Worm (Caenorhabditis elegans) whole organism, L3 larva: Measurements from ENCODE around the gene clec-219.

Experiments
- ZK546.5 ChIP-seq: sonication (generic microtip); optimal IDR thresholded peaks from 2 replicates; lab custom pipeline; 2017; ENCODE audit warnings: missing biosample characterization, missing genetic modification characterization
- ama-1 ChIP-seq: fragments of 150-350 bp; optimal IDR thresholded peaks from 2 replicates; lab custom pipeline; 2018
- ceh-16 ChIP-seq: sonication (generic microtip); optimal IDR thresholded peaks from 2 replicates; lab custom pipeline; 2017; ENCODE audit warnings: missing biosample characterization, missing genetic modification characterization
- ceh-28 ChIP-seq: fragments of 150-350 bp; optimal IDR thresholded peaks from 2 replicates; lab custom pipeline; 2014; ENCODE audit warnings: missing biosample characterization, missing genetic modification reagents, missing genetic modification characterization
- ceh-82 ChIP-seq: fragments of 150-350 bp; optimal IDR thresholded peaks from 2 replicates; lab custom pipeline; 2014; ENCODE audit warnings: missing biosample characterization, missing genetic modification characterization
- ceh-9 ChIP-seq: sonication (generic microtip); optimal IDR thresholded peaks from 2 replicates; lab custom pipeline; 2018; ENCODE audit warnings: missing biosample characterization, missing genetic modification characterization
- daf-12 ChIP-seq: fragments of 150-350 bp; optimal IDR thresholded peaks from 2 replicates; lab custom pipeline; 2014; ENCODE audit warnings: missing biosample characterization, missing genetic modification reagents, missing genetic modification characterization
- elt-2 ChIP-seq: sonication (generic microtip); optimal IDR thresholded peaks from 2 replicates; lab custom pipeline; 2016; ENCODE audit warnings: missing genetic modification reagents, mild to moderate bottlenecking, missing genetic modification characterization, missing compliant biosample characterization
- elt-3 ChIP-seq, 3 experiments: fragments of 150-350 bp in 1 of 3; sonication (generic microtip) in 2 of 3; optimal IDR thresholded peaks; 2 replicates in 2 of 3; 4 replicates in 1 of 3; lab custom pipeline; 2014 to 2017; ENCODE audit warnings: missing biosample characterization in 3 of 3, missing genetic modification characterization in 3 of 3
- eor-1 ChIP-seq, 2 experiments: fragments of 150-350 bp; optimal IDR thresholded peaks; 2 replicates each; lab custom pipeline; 2014 to 2018; ENCODE audit warnings: missing biosample characterization in 2 of 2, missing genetic modification characterization in 2 of 2
- fkh-2 ChIP-seq: fragments of 150-350 bp; optimal IDR thresholded peaks from 2 replicates; lab custom pipeline; 2014; ENCODE audit warnings: missing biosample characterization, missing genetic modification reagents, missing genetic modification characterization
- fos-1 ChIP-seq: fragments of 150-350 bp; optimal IDR thresholded peaks from 2 replicates; lab custom pipeline; 2014; ENCODE audit warnings: missing biosample characterization, missing genetic modification characterization
- hmg-11 ChIP-seq: sonication (generic microtip); optimal IDR thresholded peaks from 2 replicates; lab custom pipeline; 2016; ENCODE audit warnings: missing genetic modification characterization, missing compliant biosample characterization
- jun-1 ChIP-seq: fragments of 150-350 bp; optimal IDR thresholded peaks from 2 replicates; lab custom pipeline; 2014; ENCODE audit warnings: missing biosample characterization, missing genetic modification reagents, missing genetic modification characterization
- lin-15B ChIP-seq: fragments of 150-350 bp; optimal IDR thresholded peaks from 2 replicates; lab custom pipeline; 2014; ENCODE audit warnings: missing biosample characterization, missing genetic modification characterization
- lin-39 ChIP-seq: fragments of 150-350 bp; optimal IDR thresholded peaks from 2 replicates; lab custom pipeline; 2018; ENCODE audit warnings: missing biosample characterization, missing genetic modification reagents, missing genetic modification characterization
- lsy-12 ChIP-seq: sonication (generic microtip); optimal IDR thresholded peaks from 2 replicates; lab custom pipeline; 2016; ENCODE audit warnings: mild to moderate bottlenecking, missing genetic modification characterization, missing compliant biosample characterization
- mml-1 ChIP-seq: fragments of 150-350 bp; sonication (generic microtip); optimal IDR thresholded peaks from 3 replicates; lab custom pipeline; 2014; ENCODE audit warnings: missing biosample characterization, missing genetic modification characterization
- nfya-1 ChIP-seq: sonication (generic microtip); optimal IDR thresholded peaks from 2 replicates; lab custom pipeline; 2017; ENCODE audit warnings: missing genetic modification characterization, mild to moderate bottlenecking, missing compliant biosample characterization, antibody characterized with exemption, moderate library complexity; ENCODE audit not compliant: insufficient read depth
- nhr-11 ChIP-seq: fragments of 150-350 bp; optimal IDR thresholded peaks from 2 replicates; lab custom pipeline; 2014; ENCODE audit warnings: missing biosample characterization, missing genetic modification characterization
- nhr-12 ChIP-seq: fragments of 150-350 bp; optimal IDR thresholded peaks from 2 replicates; lab custom pipeline; 2014; ENCODE audit warnings: missing biosample characterization, missing genetic modification characterization
- nhr-237 ChIP-seq: fragments of 150-350 bp; optimal IDR thresholded peaks from 2 replicates; lab custom pipeline; 2014; ENCODE audit warnings: missing biosample characterization, missing genetic modification characterization
- nhr-25 ChIP-seq: sonication (generic microtip); optimal IDR thresholded peaks from 2 replicates; lab custom pipeline; 2017; ENCODE audit warnings: missing biosample characterization, missing genetic modification characterization
- nhr-43 ChIP-seq: sonication (generic microtip); optimal IDR thresholded peaks from 2 replicates; lab custom pipeline; 2016; ENCODE audit warnings: mild to moderate bottlenecking, missing genetic modification characterization, missing compliant biosample characterization; ENCODE audit not compliant: poor library complexity, severe bottlenecking
- nhr-67 ChIP-seq: fragments of 150-350 bp; optimal IDR thresholded peaks from 2 replicates; lab custom pipeline; 2014; ENCODE audit warnings: missing biosample characterization, missing genetic modification characterization
- pha-4 ChIP-seq: fragments of 150-350 bp; optimal IDR thresholded peaks from 2 replicates; lab custom pipeline; 2014; ENCODE audit warnings: missing biosample characterization, missing genetic modification reagents, missing genetic modification characterization
- pqm-1 ChIP-seq: fragments of 150-350 bp; optimal IDR thresholded peaks from 2 replicates; lab custom pipeline; 2017; ENCODE audit warnings: missing biosample characterization, missing genetic modification characterization, inconsistent platforms
- sea-2 ChIP-seq: fragments of 150-350 bp; sonication (generic microtip); optimal IDR thresholded peaks from 4 replicates; lab custom pipeline; 2014; ENCODE audit warnings: missing biosample characterization, missing genetic modification reagents, missing genetic modification characterization
- skn-1 ChIP-seq: fragments of 150-350 bp; optimal IDR thresholded peaks from 2 replicates; lab custom pipeline; 2014; ENCODE audit warnings: missing biosample characterization, missing genetic modification characterization
- tbx-2 ChIP-seq: sonication (generic microtip); optimal IDR thresholded peaks from 2 replicates; lab custom pipeline; 2016; ENCODE audit warnings: mild to moderate bottlenecking, missing genetic modification characterization, missing compliant biosample characterization
- unc-39 ChIP-seq: sonication (generic microtip); optimal IDR thresholded peaks from 4 replicates; lab custom pipeline; 2017; ENCODE audit warnings: missing biosample characterization, missing genetic modification characterization
- unc-62 ChIP-seq: fragments of 150-350 bp; sonication (generic microtip); optimal IDR thresholded peaks from 4 replicates; lab custom pipeline; 2014; ENCODE audit warnings: missing biosample characterization, missing genetic modification reagents, missing genetic modification characterization
- zag-1 ChIP-seq: fragments of 150-350 bp; optimal IDR thresholded peaks from 2 replicates; lab custom pipeline; 2014; ENCODE audit warnings: missing biosample characterization, missing genetic modification characterization
- ztf-11 ChIP-seq: fragments of 150-350 bp; optimal IDR thresholded peaks from 2 replicates; lab custom pipeline; 2014; ENCODE audit warnings: missing biosample characterization, missing genetic modification characterization
- ztf-4 ChIP-seq: fragments of 150-350 bp; optimal IDR thresholded peaks from 2 replicates; lab custom pipeline; 2014; ENCODE audit warnings: missing biosample characterization, missing genetic modification characterization

clec-219 gene

DNA sequence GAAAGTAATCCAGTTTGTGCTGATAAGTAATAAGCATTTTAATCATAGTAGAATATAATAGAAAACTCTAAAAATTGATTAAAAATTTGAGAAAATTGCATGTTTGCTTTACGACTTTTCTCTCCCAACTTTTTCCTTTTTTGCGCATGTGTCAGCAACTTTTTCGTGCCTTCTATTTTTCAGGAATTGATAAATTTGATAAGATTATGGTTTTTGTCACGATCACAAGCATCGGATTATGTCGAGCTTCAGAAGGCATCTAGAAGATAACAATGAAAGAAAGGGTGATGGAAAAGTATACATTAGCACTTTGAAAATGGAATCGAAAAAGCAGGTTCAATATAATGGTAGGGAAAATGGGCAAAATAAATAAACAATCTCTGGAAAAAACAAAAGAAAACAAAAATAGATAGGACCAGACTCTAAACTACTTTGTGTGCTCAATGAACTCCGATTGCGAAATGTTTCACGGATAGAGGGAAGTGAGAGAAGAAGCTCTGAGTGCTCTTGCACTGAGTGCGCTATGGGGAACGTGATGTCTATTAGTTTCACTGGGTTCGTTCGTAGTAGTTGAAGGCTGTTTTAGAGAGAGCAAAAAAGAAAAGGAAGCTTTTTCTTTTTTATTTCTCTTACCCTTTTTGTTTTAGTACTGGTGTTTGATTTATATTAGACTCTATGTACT is 30.0 kb upstream of the clec-219 start:
- TF ChIP-seq jun-1 (tag; lab: Kevin White, UChicago): no peak
- no peak for TF ChIP-seq ZK546.5 (tag; lab: Kevin White, UChicago)
- no peak for TF ChIP-seq elt-3 (tag; optimal IDR thresholded peaks at IDR 0.05; lab: Kevin White, UChicago)
- peak; percentile 63 for TF ChIP-seq lin-39 (tag; lab: Kevin White, UChicago)
- TF ChIP-seq lin-15B: no peak
- no peak for TF ChIP-seq tbx-2 (tag; lab: Kevin White, UChicago)
- no peak for TF ChIP-seq skn-1 (tag; lab: Kevin White, UChicago)
- TF ChIP-seq nfya-1 (tag; lab: Kevin White, UChicago): peak; percentile 51
- TF ChIP-seq elt-2: peak; percentile 67
- TF ChIP-seq ceh-9 (tag; lab: Kevin White, UChicago): no peak
- peak; percentile 17 for TF ChIP-seq pqm-1 (tag; lab: Kevin White, UChicago)
- no peak for TF ChIP-seq fkh-2 (tag; lab: Kevin White, UChicago)
- TF ChIP-seq nhr-25 (tag; lab: Kevin White, UChicago): no peak
- no peak for TF ChIP-seq nhr-12

DNA sequence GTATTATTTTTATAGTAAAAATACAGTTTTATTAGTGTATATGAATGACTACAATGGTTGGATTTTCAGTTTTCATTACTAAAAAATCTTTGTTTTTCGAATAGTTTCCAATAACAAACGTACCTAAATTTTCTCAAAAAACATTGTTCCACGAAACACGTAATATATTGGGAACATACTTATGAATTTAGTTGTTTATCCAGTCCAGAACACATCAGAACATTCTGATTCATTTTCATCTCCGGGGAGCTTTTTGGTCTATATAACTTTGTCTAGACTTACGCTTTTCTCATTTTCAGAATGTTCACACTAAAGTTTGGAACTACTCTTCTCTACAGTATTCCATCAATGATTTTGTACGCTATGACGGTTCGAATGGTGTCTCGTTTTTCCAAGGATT is 26.5 kb upstream of the clec-219 start, which contains the start of gene srg-33:
TSS of gene srg-33 (plus strand) at position 301 of the 400 bp plus-strand sequence.
- TF ChIP-seq nhr-11 (no peak), elt-3 (tag; optimal IDR thresholded peaks at IDR 0.05; lab: Kevin White, UChicago) (no peak), fos-1 (tag; lab: Kevin White, UChicago) (no peak), ama-1 (lab: Kevin White, UChicago) (no peak), ztf-4 (tag; lab: Kevin White, UChicago) (no peak), lin-15B (no peak), unc-62 (no peak), ZK546.5 (tag; lab: Kevin White, UChicago) (no peak), zag-1 (no peak), ztf-11 (tag; lab: Kevin White, UChicago) (no peak), elt-2 (no peak), mml-1 (tag; lab: Kevin White, UChicago) (no peak), hmg-11 (tag; lab: Kevin White, UChicago) (no peak), nhr-67 (tag; lab: Kevin White, UChicago) (no peak), daf-12 (tag; lab: Kevin White, UChicago) (no peak)
- TF ChIP-seq, all 47 proteins: peak for 0

DNA sequence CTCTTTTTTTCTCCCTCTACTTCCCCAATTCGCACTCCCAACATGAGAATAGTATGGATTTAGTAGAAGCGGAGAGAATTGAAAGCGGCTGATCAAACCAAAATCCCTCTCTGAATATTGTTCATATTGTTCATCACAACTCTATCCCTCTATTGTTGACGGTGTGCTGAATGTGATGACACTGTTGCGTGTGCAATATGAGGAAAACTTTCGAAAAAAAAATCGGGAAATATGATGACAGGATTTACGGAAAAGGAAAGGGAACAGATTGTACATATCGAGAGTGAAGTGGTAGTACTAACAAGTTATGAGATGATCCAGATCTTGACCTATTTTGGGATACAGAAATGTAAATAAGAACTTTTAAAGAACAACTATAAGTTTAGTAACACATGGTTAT is 22.4 kb upstream of the clec-219 start, which contains the start of gene smex-1:
TSS of gene smex-1 (minus strand) at position 101 of the 400 bp plus-strand sequence.
- TF ChIP-seq unc-39: no peak
- no peak for TF ChIP-seq nhr-43
- TF ChIP-seq lsy-12: no peak
- TF ChIP-seq elt-2: no peak
- TF ChIP-seq ceh-16: no peak
- no peak for TF ChIP-seq nhr-11
- no peak for TF ChIP-seq ceh-9 (tag; lab: Kevin White, UChicago)
- TF ChIP-seq nhr-237 (tag; lab: Kevin White, UChicago): no peak
- no peak for TF ChIP-seq nfya-1 (tag; lab: Kevin White, UChicago)
- TF ChIP-seq nhr-25 (tag; lab: Kevin White, UChicago): no peak
- no peak for TF ChIP-seq ztf-11 (tag; lab: Kevin White, UChicago)
- TF ChIP-seq hmg-11 (tag; lab: Kevin White, UChicago): no peak
- TF ChIP-seq lin-39 (tag; lab: Kevin White, UChicago): no peak
- no peak for TF ChIP-seq skn-1 (tag; lab: Kevin White, UChicago)

DNA sequence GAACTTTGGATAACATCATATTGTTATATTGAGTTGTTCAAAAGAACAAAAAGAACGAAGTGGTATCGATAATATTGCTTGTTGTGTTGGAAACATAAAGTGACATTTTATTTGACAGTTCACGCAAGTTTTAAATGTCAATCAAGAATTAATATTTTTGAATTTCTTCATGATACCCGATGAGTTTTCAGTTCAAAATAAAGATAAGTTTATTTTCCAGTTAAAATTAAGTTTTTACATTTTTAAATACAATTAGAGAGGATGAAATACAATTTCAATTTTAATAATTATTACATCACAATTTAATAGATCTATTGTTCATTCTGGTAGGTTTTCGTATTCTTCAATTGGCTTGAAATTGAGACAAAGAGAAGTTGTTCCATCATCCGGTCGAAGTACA is 20.7 kb upstream of the clec-219 start, which contains the start of gene W02D7.4:
TSS of gene W02D7.4 (minus strand) at position 101 of the 400 bp plus-strand sequence.
- TF ChIP-seq nhr-25 (tag; lab: Kevin White, UChicago) (no peak), pqm-1 (tag; lab: Kevin White, UChicago) (no peak), unc-39 (no peak), pha-4 (tag; lab: Kevin White, UChicago) (no peak), fkh-2 (tag; lab: Kevin White, UChicago) (no peak), ceh-82 (no peak), unc-62 (no peak), sea-2 (GFP tag; lab: Kevin White, UChicago) (no peak), eor-1 (tag; optimal IDR thresholded peaks at IDR 0.05; lab: Kevin White, UChicago) (no peak), ceh-28 (tag; lab: Kevin White, UChicago) (no peak), nfya-1 (tag; lab: Kevin White, UChicago) (no peak), ceh-9 (tag; lab: Kevin White, UChicago) (no peak)
